Worm (Caenorhabditis elegans) whole organism, young adult: ENCODE results near the gene sel-13.

Experiments used
- B0019.2 ChIP-seq: fragments of 200-800 bp; sonication (Bioruptor generic); conservative IDR thresholded peaks from 2 replicates; pipeline ENCODE4 v1.3.6; 2022; ENCODE audit warnings: missing genetic modification reagents, missing genetic modification characterization, missing compliant biosample characterization
- B0035.1 ChIP-seq: sonication (generic microtip); optimal IDR thresholded peaks from 2 replicates; lab custom pipeline; 2016; ENCODE audit warnings: missing genetic modification characterization, mild to moderate bottlenecking, missing compliant biosample characterization, missing genotype, missing genetic modification reagents
- B0261.1 ChIP-seq: sonication (generic microtip); optimal IDR thresholded peaks from 2 replicates; lab custom pipeline; 2016; ENCODE audit warnings: mild to moderate bottlenecking, missing genetic modification characterization, moderate library complexity, missing compliant biosample characterization
- B0336.3 ChIP-seq: fragments of 200-800 bp; sonication (Bioruptor generic); IDR thresholded peaks from 2 replicates; pipeline ENCODE4 v1.3.6; 2022; ENCODE audit warnings: missing genetic modification characterization, missing compliant biosample characterization
- F10E7.11 ChIP-seq: sonication (generic microtip); optimal IDR thresholded peaks from 2 replicates; lab custom pipeline; 2017; ENCODE audit warnings: mild to moderate bottlenecking, missing genetic modification characterization, moderate library complexity, missing compliant biosample characterization
- F23B12.7 ChIP-seq: sonication (generic microtip); optimal IDR thresholded peaks from 2 replicates; lab custom pipeline; 2017; ENCODE audit warnings: missing genetic modification characterization, mild to moderate bottlenecking, missing compliant biosample characterization, antibody characterized with exemption, moderate library complexity; ENCODE audit not compliant: insufficient read depth
- F33H1.4 ChIP-seq: fragments of 200-800 bp; sonication (Bioruptor generic); IDR thresholded peaks from 2 replicates; pipeline ENCODE4 v1.3.6; 2022; ENCODE audit warnings: missing genetic modification reagents, missing genetic modification characterization, missing compliant biosample characterization
- F57C9.4 ChIP-seq: sonication (generic microtip); optimal IDR thresholded peaks from 2 replicates; lab custom pipeline; 2017; ENCODE audit warnings: mild to moderate bottlenecking, missing genetic modification characterization, missing compliant biosample characterization
- Y53F4B.3 ChIP-seq: fragments of 200-800 bp; sonication (Bioruptor generic); IDR thresholded peaks from 2 replicates; pipeline ENCODE4 v1.3.6; 2022; ENCODE audit warnings: missing genetic modification reagents, missing genetic modification characterization, missing compliant biosample characterization
- Y79H2A.3 ChIP-seq: fragments of 200-800 bp; sonication (Bioruptor generic); conservative IDR thresholded peaks from 2 replicates; pipeline ENCODE4 v1.3.6; 2022; ENCODE audit warnings: missing genetic modification reagents, missing genetic modification characterization, missing compliant biosample characterization
- Y95B8A.8 ChIP-seq: fragments of 200-800 bp; sonication (Bioruptor generic); IDR thresholded peaks from 2 replicates; pipeline ENCODE4 v1.3.6; 2022; ENCODE audit warnings: missing genetic modification reagents, missing genetic modification characterization, missing compliant biosample characterization
- ZK185.1 ChIP-seq: sonication (generic microtip); optimal IDR thresholded peaks from 2 replicates; lab custom pipeline; 2016; ENCODE audit warnings: mild to moderate bottlenecking, missing genetic modification characterization, missing compliant biosample characterization; ENCODE audit not compliant: poor library complexity, severe bottlenecking
- athp-1 ChIP-seq: sonication (generic microtip); optimal IDR thresholded peaks from 2 replicates; lab custom pipeline; 2017; ENCODE audit warnings: mild to moderate bottlenecking, missing genetic modification characterization, missing compliant biosample characterization
- attf-3 ChIP-seq: fragments of 200-800 bp; sonication (Bioruptor generic); conservative IDR thresholded peaks from 2 replicates; pipeline ENCODE4 v1.3.6; 2022; ENCODE audit warnings: missing genetic modification reagents, missing genetic modification characterization, missing compliant biosample characterization
- attf-5 ChIP-seq: fragments of 200-800 bp; sonication (Bioruptor generic); optimal IDR thresholded peaks from 2 replicates; lab custom pipeline; 2018; ENCODE audit warnings: mild to moderate bottlenecking, missing genetic modification characterization, missing compliant biosample characterization
- bed-2 ChIP-seq: fragments of 200-800 bp; sonication (Bioruptor generic); IDR thresholded peaks from 2 replicates; pipeline ENCODE4 v1.3.6; 2022; ENCODE audit warnings: missing genetic modification reagents, missing genetic modification characterization, missing compliant biosample characterization
- cebp-1 ChIP-seq, 2 experiments: fragments of 200-800 bp in 1 of 2; sonication (Bioruptor generic) in 1 of 2; sonication (generic microtip) in 1 of 2; IDR thresholded peaks in 1 of 2; optimal IDR thresholded peaks in 1 of 2; 2 replicates each; pipeline versions ENCODE4 v1.3.6 to Lab custom; 2017 to 2022; ENCODE audit warnings: missing compliant biosample characterization in 2 of 2, missing genetic modification characterization in 2 of 2, mild to moderate bottlenecking in 1 of 2, missing genetic modification reagents in 1 of 2, moderate library complexity in 1 of 2
- ceh-100 ChIP-seq: fragments of 200-800 bp; sonication (Bioruptor generic); IDR thresholded peaks from 2 replicates; pipeline ENCODE4 v1.3.6; 2022; ENCODE audit warnings: missing genetic modification reagents, missing genetic modification characterization, missing compliant biosample characterization
- ceh-27 ChIP-seq: fragments of 200-800 bp; sonication (Bioruptor generic); optimal IDR thresholded peaks from 2 replicates; lab custom pipeline; 2018; ENCODE audit warnings: mild to moderate bottlenecking, missing genetic modification characterization, moderate library complexity, missing compliant biosample characterization
- ceh-79 ChIP-seq: sonication (generic microtip); optimal IDR thresholded peaks from 2 replicates; lab custom pipeline; 2017; ENCODE audit warnings: mild to moderate bottlenecking, missing genetic modification characterization, missing compliant biosample characterization
- dox-1 ChIP-seq: fragments of 200-800 bp; sonication (Bioruptor generic); IDR thresholded peaks from 2 replicates; pipeline ENCODE4 v1.3.6; 2022; ENCODE audit warnings: missing genetic modification reagents, missing genetic modification characterization, missing compliant biosample characterization
- dpl-1 ChIP-seq: fragments of 150-350 bp; optimal IDR thresholded peaks from 2 replicates; lab custom pipeline; 2014; ENCODE audit warnings: missing biosample characterization, missing genetic modification reagents, missing genetic modification characterization
- efl-1 ChIP-seq: fragments of 150-350 bp; optimal IDR thresholded peaks from 2 replicates; lab custom pipeline; 2014; ENCODE audit warnings: missing biosample characterization, missing genetic modification reagents, missing genetic modification characterization
- egl-44 ChIP-seq: fragments of 200-800 bp; sonication (Bioruptor generic); IDR thresholded peaks from 2 replicates; pipeline ENCODE4 v1.3.6; 2022; ENCODE audit warnings: missing genetic modification reagents, missing genetic modification characterization, missing compliant biosample characterization
- ekl-4 ChIP-seq: fragments of 200-800 bp; sonication (Bioruptor generic); IDR thresholded peaks from 2 replicates; pipeline ENCODE4 v1.3.6; 2022; ENCODE audit warnings: missing genetic modification reagents, missing genetic modification characterization, missing compliant biosample characterization
- gei-17 ChIP-seq: fragments of 200-800 bp; sonication (Bioruptor generic); optimal IDR thresholded peaks from 2 replicates; lab custom pipeline; 2018; ENCODE audit warnings: mild to moderate bottlenecking, missing genetic modification characterization, missing compliant biosample characterization
- him-1 ChIP-seq: sonication (generic microtip); optimal IDR thresholded peaks from 2 replicates; lab custom pipeline; 2016; ENCODE audit warnings: missing genotype, missing genetic modification reagents, missing genetic modification characterization, missing compliant biosample characterization
- hlh-26 ChIP-seq: fragments of 200-800 bp; sonication (Bioruptor generic); conservative IDR thresholded peaks from 2 replicates; pipeline ENCODE4 v1.3.6; 2022; ENCODE audit warnings: missing genetic modification reagents, missing genetic modification characterization, missing compliant biosample characterization
- let-607 ChIP-seq, 2 experiments: fragments of 200-800 bp in 1 of 2; sonication (Bioruptor generic) in 1 of 2; sonication (generic microtip) in 1 of 2; optimal IDR thresholded peaks; 2 replicates each; lab custom pipeline; 2016 to 2018; ENCODE audit warnings: mild to moderate bottlenecking in 2 of 2, missing compliant biosample characterization in 2 of 2, missing genetic modification characterization in 2 of 2, moderate library complexity in 2 of 2, missing genotype in 1 of 2
- lin-54 ChIP-seq: fragments of 200-800 bp; sonication (Bioruptor generic); optimal IDR thresholded peaks from 2 replicates; lab custom pipeline; 2018; ENCODE audit warnings: mild to moderate bottlenecking, missing genetic modification characterization, missing compliant biosample characterization
- lir-1 ChIP-seq: fragments of 200-800 bp; sonication (Bioruptor generic); conservative IDR thresholded peaks from 2 replicates; pipeline ENCODE4 v1.3.6; 2022; ENCODE audit warnings: missing genetic modification reagents, missing genetic modification characterization, missing compliant biosample characterization
- madf-3 ChIP-seq: fragments of 200-800 bp; sonication (Bioruptor generic); IDR thresholded peaks from 2 replicates; pipeline ENCODE4 v1.3.6; 2022; ENCODE audit warnings: missing genetic modification reagents, missing genetic modification characterization, missing compliant biosample characterization
- madf-6 ChIP-seq: fragments of 200-800 bp; sonication (Bioruptor generic); IDR thresholded peaks from 2 replicates; pipeline ENCODE4 v1.3.6; 2022; ENCODE audit warnings: missing genetic modification reagents, missing genetic modification characterization, missing compliant biosample characterization
- mel-28 ChIP-seq: sonication (generic microtip); optimal IDR thresholded peaks from 2 replicates; lab custom pipeline; 2016; ENCODE audit warnings: borderline replicate concordance, mild to moderate bottlenecking, missing genetic modification characterization, missing compliant biosample characterization
- mxl-1 ChIP-seq: sonication (generic microtip); optimal IDR thresholded peaks from 2 replicates; lab custom pipeline; 2016; ENCODE audit warnings: missing genetic modification characterization, missing compliant biosample characterization
- nfya-1 ChIP-seq: sonication (generic microtip); optimal IDR thresholded peaks from 2 replicates; lab custom pipeline; 2017; ENCODE audit warnings: antibody characterized with exemption, missing compliant biosample characterization, missing genetic modification characterization, borderline replicate concordance; ENCODE audit not compliant: insufficient read depth
- nhr-120 ChIP-seq: fragments of 200-800 bp; sonication (Bioruptor generic); IDR thresholded peaks from 2 replicates; pipeline ENCODE4 v1.3.6; 2022; ENCODE audit warnings: missing genetic modification characterization, missing compliant biosample characterization
- nhr-90 ChIP-seq: sonication (generic microtip); optimal IDR thresholded peaks from 2 replicates; lab custom pipeline; 2016; ENCODE audit warnings: missing genotype, mild to moderate bottlenecking, missing genetic modification characterization, missing compliant biosample characterization
- rec-8 ChIP-seq, 2 experiments: sonication (generic microtip); optimal IDR thresholded peaks; 2 replicates each; lab custom pipeline; 2016; ENCODE audit warnings: mild to moderate bottlenecking in 2 of 2, missing genetic modification characterization in 2 of 2, missing genetic modification reagents in 2 of 2, missing genotype in 2 of 2, missing biosample characterization in 1 of 2, missing compliant biosample characterization in 1 of 2, moderate library complexity in 1 of 2
- rpc-1 ChIP-seq, 2 experiments: fragments of 150-350 bp in 1 of 2; sonication (generic microtip) in 1 of 2; optimal IDR thresholded peaks; 2 replicates each; lab custom pipeline; 2014 to 2018; ENCODE audit warnings: missing biosample characterization in 1 of 2, missing genetic modification characterization in 1 of 2, missing genetic modification reagents in 1 of 2, missing genotype in 1 of 2
- snpc-3.4 ChIP-seq: sonication (generic microtip); optimal IDR thresholded peaks from 2 replicates; lab custom pipeline; 2017; ENCODE audit warnings: missing genetic modification characterization, mild to moderate bottlenecking, missing compliant biosample characterization, antibody characterized with exemption, moderate library complexity, missing genotype, missing genetic modification reagents
- snpc-4 ChIP-seq, 5 experiments: fragments of 150-350 bp in 1 of 5; sonication (generic microtip) in 4 of 5; optimal IDR thresholded peaks; 2 replicates each; lab custom pipeline; 2014 to 2018; ENCODE audit warnings: missing genetic modification characterization in 5 of 5, missing biosample characterization in 3 of 5, antibody characterized with exemption in 2 of 5, mild to moderate bottlenecking in 2 of 5, missing compliant biosample characterization in 2 of 5, missing genotype in 2 of 5, moderate library complexity in 2 of 5, missing genetic modification reagents in 1 of 5
- somi-1 ChIP-seq: fragments of 200-800 bp; sonication (Bioruptor generic); optimal IDR thresholded peaks from 2 replicates; lab custom pipeline; 2018; ENCODE audit warnings: mild to moderate bottlenecking, missing genetic modification characterization, missing compliant biosample characterization
- unc-62 ChIP-seq: fragments of 150-350 bp; optimal IDR thresholded peaks from 2 replicates; lab custom pipeline; 2014; ENCODE audit warnings: missing biosample characterization, missing genetic modification reagents, missing genetic modification characterization
- ztf-18 ChIP-seq: sonication (generic microtip); optimal IDR thresholded peaks from 2 replicates; lab custom pipeline; 2016; ENCODE audit warnings: missing genotype, mild to moderate bottlenecking, missing genetic modification characterization, missing compliant biosample characterization
- ztf-22 ChIP-seq: fragments of 200-800 bp; sonication (Bioruptor generic); optimal IDR thresholded peaks from 2 replicates; lab custom pipeline; 2018; ENCODE audit warnings: mild to moderate bottlenecking, missing genetic modification characterization, moderate library complexity, missing compliant biosample characterization

Gene sel-13

DNA sequence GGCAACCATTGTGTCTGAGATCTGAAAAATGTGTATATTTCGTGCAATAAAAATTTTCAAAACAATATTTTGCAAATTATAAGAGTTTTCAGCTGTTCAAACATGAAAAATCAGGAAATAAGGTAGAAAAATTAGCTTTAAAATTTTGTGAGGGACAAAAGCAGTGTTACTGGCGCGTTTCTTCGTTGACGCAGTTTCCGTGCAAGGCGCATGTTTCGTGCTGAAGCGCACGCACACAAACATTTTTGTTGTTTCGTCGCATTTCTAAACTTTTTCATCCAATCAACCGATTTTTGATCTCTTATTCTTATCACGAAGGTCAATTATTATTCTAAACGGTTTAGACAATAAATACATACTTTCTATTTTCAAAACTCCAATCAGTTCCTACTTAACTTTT, 6.7 kb downstream of the sel-13 start, which contains the start of gene nifk-1:
TSS of gene nifk-1 (minus strand) at position 27 of the 400 bp plus-strand sequence.
- TF ChIP-seq B0336.3 (0 out of 2 replicates have a peak, but pooled peaks have one; percentile 28), F57C9.4 (tag; lab: Kevin White, UChicago) (no peak), lin-54 (GFP tag; lab: Kevin White, UChicago) (peak; percentile 73), B0261.1 (no peak), dox-1 (GFP tag; lab: Robert Waterston, UW) (peak; percentile 84), attf-3 (GFP tag; lab: Robert Waterston, UW) (no peak), snpc-4 (GFP tag; optimal IDR thresholded peaks at IDR 0.05; lab: Kevin White, UChicago) (no peak), snpc-4 (tag; optimal IDR thresholded peaks at IDR 0.05; lab: Kevin White, UChicago) (peak in 3 of 4 experiments; percentile 28 to 69 (median 68)), egl-44 (GFP tag; lab: Robert Waterston, UW) (no peak), Y53F4B.3 (GFP tag; lab: Robert Waterston, UW) (no peak), somi-1 (GFP tag; lab: Kevin White, UChicago) (no peak), attf-5 (GFP tag; lab: Kevin White, UChicago) (peak; percentile 86), snpc-3.4 (tag; lab: Kevin White, UChicago) (peak; percentile 23), rec-8 (tag; optimal IDR thresholded peaks at IDR 0.05; lab: Kevin White, UChicago) (no peak), mel-28 (no peak), nhr-90 (tag; lab: Kevin White, UChicago) (no peak), ekl-4 (GFP tag; lab: Robert Waterston, UW) (no peak), Y79H2A.3 (no peak), nfya-1 (tag; lab: Kevin White, UChicago) (no peak), B0035.1 (no peak), efl-1 (GFP tag; lab: Kevin White, UChicago) (peak; percentile 56), ZK185.1 (tag; lab: Kevin White, UChicago) (peak; percentile 7), Y95B8A.8 (no peak), F10E7.11 (tag; lab: Kevin White, UChicago) (no peak), B0019.2 (GFP tag; lab: Robert Waterston, UW) (no peak), cebp-1 (GFP tag; IDR thresholded peaks at IDR 0.05; lab: Robert Waterston, UW) (no peak), cebp-1 (tag; optimal IDR thresholded peaks at IDR 0.05; lab: Kevin White, UChicago) (peak; percentile 58), ztf-22 (GFP tag; lab: Kevin White, UChicago) (no peak), F33H1.4 (GFP tag; lab: Robert Waterston, UW) (peak; percentile 44), unc-62 (no peak), F23B12.7 (peak; percentile 57), lir-1 (no peak), ceh-79 (tag; lab: Kevin White, UChicago) (no peak), rpc-1 (optimal IDR thresholded peaks at IDR 0.05; lab: Kevin White, UChicago) (no peak), rpc-1 (tag; optimal IDR thresholded peaks at IDR 0.05; lab: Kevin White, UChicago) (no peak), bed-2 (GFP tag; lab: Robert Waterston, UW) (no peak), let-607 (tag; optimal IDR thresholded peaks at IDR 0.05; lab: Kevin White, UChicago) (peak in 1 of 2 experiments; percentile 22), mxl-1 (tag; lab: Kevin White, UChicago) (no peak), ceh-100 (no peak), madf-3 (GFP tag; lab: Robert Waterston, UW) (0 out of 2 replicates have a peak, but pooled peaks have one; percentile 14), dpl-1 (GFP tag; lab: Kevin White, UChicago) (peak; percentile 34), hlh-26 (GFP tag; lab: Robert Waterston, UW) (no peak), ceh-27 (GFP tag; lab: Kevin White, UChicago) (no peak), him-1 (tag; lab: Kevin White, UChicago) (no peak), athp-1 (tag; lab: Kevin White, UChicago) (no peak), ztf-18 (tag; lab: Kevin White, UChicago) (peak; percentile 95), gei-17 (no peak), madf-6 (GFP tag; lab: Robert Waterston, UW) (peak; percentile 65), nhr-120 (GFP tag; lab: Robert Waterston, UW) (no peak)
